Fruit fly (Drosophila melanogaster): ENCODE measurements around the gene Tfb4.

Gene Tfb4

DNA sequence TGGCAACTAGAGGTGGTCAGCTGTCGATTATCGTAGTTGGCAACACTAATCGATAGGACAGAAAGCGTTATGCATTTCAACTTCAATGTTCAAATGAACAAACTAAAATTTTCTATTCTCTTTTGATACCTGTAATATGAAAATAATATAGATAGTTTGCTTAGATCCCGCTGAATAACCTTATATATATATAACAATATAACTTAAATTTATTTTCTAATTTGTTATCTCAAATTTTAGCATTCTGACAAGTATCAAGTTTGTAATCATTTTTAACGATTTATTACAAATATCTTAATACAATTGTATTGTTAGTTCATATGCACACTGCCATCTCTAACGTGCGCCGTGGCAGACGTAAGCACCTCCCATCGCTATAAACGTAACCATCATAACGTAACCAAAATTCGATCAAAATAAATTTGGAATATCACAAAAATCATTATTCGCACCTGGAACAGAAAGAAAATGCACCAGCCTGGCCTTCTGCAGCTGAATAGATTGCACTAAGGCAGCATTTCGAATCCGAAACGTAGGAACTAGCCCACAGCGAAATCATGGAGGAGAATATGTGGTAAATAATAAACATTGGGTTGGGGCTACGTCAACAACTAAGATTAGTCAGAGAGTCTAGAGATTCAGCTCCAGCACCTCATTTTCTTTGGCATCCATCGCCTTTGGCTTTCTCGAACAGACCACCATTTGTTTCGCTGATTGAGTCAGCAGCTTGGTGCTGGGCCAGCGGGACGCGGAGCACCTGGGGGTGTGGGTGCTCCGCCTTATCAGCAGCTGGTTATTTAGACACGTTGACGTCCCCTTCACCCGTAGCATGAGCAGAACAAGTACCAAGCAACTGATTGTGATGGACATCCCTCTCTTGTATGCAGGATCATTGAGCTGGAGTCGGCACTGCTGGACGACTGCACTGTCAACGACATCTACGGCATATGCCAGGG is 21.3 kb downstream of the Tfb4 start, which contains the start of the genes Pino and TBC1D23 (continued):
- no peak for TF ChIP-seq CrebA (GFP tag; optimal IDR thresholded peaks at IDR 0.05; ENCODE audit: borderline replicate concordance)
- peak; percentile 56 for TF ChIP-seq dmrt93B (GFP tag; optimal IDR thresholded peaks at IDR 0.05)
- TF ChIP-seq Hr78 (GFP tag; optimal IDR thresholded peaks at IDR 0.05), result no peak
- TF ChIP-seq Mio (GFP tag; optimal IDR thresholded peaks at IDR 0.05), result no peak

DNA sequence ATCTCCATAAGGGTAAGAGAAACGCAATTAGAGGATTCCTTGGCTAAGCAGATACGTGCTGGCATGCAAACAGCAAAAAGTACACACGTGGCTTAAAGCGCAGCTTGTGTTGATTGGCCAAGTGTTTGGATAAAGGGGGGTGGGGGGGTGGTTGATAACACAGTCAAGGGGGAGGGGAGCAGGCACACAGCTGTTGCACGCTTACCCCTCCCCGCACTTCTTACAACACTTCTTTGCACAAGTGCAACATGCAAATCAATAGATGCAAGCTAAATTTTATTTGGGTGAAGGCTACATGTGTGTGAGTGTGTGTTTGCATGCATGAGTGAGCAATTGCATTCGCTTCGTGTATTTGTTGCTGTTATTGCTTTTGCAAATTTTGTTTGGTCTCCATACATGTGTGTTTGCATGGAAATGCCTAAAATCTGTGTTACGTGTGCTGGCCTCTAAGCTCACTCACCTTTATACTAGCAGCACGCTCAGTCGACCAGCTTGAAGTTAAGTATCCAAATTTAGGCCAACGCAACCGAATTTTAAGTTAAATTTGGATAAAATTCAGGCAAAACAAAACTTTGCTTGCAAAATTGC is 22.0 kb downstream of the Tfb4 start:
- TF ChIP-seq Dif (GFP tag; optimal IDR thresholded peaks at IDR 0.05; ENCODE audit: partially characterized antibody) (no peak), foxo (GFP tag; optimal IDR thresholded peaks at IDR 0.05) (no peak), woc (GFP tag; optimal IDR thresholded peaks at IDR 0.05) (no peak), Myc (optimal IDR thresholded peaks at IDR 0.05) (no peak), pan (optimal IDR thresholded peaks at IDR 0.05) (no peak), jim (GFP tag; optimal IDR thresholded peaks at IDR 0.05) (no peak)

DNA sequence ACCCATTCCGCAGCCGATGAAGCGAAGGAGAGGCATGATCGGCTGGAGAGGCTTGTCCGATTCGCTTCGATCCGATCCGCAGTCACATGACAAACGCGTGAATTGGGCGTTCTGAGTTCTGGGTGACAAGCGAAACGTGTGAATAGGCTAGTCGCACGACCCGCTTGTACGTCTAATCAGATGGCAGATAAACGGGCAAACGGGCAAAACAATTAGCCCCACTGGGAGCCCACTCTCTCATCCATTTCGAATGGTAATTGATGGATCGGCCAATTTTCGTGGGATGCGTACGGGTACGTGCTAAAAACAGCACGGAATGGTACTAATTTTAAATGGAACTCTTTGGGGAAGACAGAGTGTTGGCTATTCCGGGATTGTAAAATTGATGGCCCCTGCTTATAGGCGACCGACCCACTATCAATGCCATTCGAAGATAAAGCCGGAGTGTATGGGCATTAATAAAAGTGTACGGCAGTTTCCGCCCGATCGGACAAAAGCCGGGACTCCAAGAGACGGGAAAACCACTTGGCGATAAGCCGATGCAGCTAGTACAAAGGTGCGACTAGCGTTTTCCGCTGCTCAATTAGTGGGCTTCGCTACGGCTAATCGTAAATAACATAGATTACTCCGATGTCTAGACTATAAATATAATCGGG is 22.9 kb downstream of the Tfb4 start:
- TF ChIP-seq h (GFP tag; optimal IDR thresholded peaks at IDR 0.05) (peak; percentile 74), Abd-B (GFP tag; optimal IDR thresholded peaks at IDR 0.05) (no peak), Vsx2 (GFP tag; optimal IDR thresholded peaks at IDR 0.05; ENCODE audit: partially characterized antibody) (peak; percentile 18), Rel (GFP tag; optimal IDR thresholded peaks at IDR 0.05) (no peak), Rel (tag; optimal IDR thresholded peaks at IDR 0.05) (peak; percentile 3), jim (GFP tag; optimal IDR thresholded peaks at IDR 0.05) (no peak), foxo (GFP tag; optimal IDR thresholded peaks at IDR 0.05) (no peak), OdsH (GFP tag; optimal IDR thresholded peaks at IDR 0.05) (no peak), ey (GFP tag; optimal IDR thresholded peaks at IDR 0.05) (no peak)

DNA sequence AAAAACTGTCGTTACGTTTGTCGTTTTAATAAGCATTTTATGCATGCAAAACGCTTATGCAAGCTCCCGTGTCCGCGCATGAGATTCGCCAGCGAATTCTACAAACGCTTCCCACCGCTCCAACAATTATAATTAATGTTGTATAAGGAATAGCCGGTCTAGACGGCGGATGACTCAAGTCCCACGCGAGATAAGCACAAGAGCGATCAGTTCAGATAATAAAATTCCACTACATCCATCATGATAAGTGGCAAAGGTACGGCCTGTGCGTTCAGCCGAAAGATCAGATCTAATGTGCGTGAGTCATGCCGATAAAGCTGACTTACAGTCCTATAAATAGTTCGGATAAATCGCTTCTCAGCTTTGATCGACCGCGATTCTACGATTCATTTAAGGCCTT is 23.9 kb downstream of the Tfb4 start:
- no peak for TF ChIP-seq usp (GFP tag; optimal IDR thresholded peaks at IDR 0.05)
- TF ChIP-seq GATAd (GFP tag; optimal IDR thresholded peaks at IDR 0.05), result no peak
- TF ChIP-seq Hr78 (GFP tag; optimal IDR thresholded peaks at IDR 0.05), result no peak
- TF ChIP-seq dmrt93B (GFP tag; optimal IDR thresholded peaks at IDR 0.05), result no peak
- TF ChIP-seq sage (GFP tag; optimal IDR thresholded peaks at IDR 0.05), result no peak
- no peak for TF ChIP-seq CrebA (GFP tag; optimal IDR thresholded peaks at IDR 0.05; ENCODE audit: borderline replicate concordance)

dm6 chr2L:1125437-1125836 is 25.0 kb downstream of the Tfb4 start:
- TF ChIP-seq Rel (GFP tag; optimal IDR thresholded peaks at IDR 0.05), result no peak
- TF ChIP-seq Rel (tag; optimal IDR thresholded peaks at IDR 0.05), result peak; percentile 24
- TF ChIP-seq Vsx2 (GFP tag; optimal IDR thresholded peaks at IDR 0.05; ENCODE audit: partially characterized antibody), result no peak

dm6 chr2L:1124265-1124664 is 26.2 kb downstream of the Tfb4 start:
- TF ChIP-seq Abd-B (GFP tag; optimal IDR thresholded peaks at IDR 0.05) (no peak), CrebA (GFP tag; optimal IDR thresholded peaks at IDR 0.05; ENCODE audit: borderline replicate concordance) (no peak), Myc (optimal IDR thresholded peaks at IDR 0.05) (no peak), tai (GFP tag; optimal IDR thresholded peaks at IDR 0.05) (no peak), Hr78 (GFP tag; optimal IDR thresholded peaks at IDR 0.05) (no peak)

DNA sequence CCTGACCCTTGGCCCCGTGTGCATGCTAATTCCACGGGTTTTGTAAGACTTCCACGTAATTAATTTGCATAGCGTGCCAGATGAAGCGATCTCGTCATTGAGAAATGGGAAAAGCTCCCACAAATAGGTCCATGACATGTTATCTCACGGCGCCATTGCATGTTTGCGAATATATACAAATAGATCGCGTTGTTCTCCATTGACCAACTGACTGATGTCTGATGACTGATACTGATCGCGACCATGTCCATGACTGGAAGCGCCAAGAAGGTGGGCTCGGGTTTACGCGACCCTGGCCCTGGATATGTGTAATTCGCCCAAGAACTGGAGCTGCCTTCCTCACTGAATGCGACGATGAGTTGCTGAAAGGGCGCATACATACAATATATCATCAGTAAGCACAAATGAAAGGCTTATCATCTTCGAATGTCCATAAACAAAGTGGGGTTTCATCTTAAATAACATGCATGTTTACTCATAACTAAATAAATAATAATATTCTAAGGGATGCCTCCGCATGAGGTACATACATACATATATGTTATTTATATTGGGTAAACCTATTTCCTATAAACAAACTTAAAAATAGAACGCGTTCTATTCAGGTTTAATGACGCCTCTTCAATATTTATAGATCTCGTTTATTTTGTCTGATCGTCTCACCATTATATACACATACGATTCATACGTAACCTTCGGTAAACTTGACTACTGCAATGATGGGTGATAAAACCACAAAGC is 27.2 kb downstream of the Tfb4 start:
- no peak for TF ChIP-seq lola (GFP tag; optimal IDR thresholded peaks at IDR 0.05)
- no peak for TF ChIP-seq Dfd (GFP tag; optimal IDR thresholded peaks at IDR 0.05)
- TF ChIP-seq Hr78 (GFP tag; optimal IDR thresholded peaks at IDR 0.05), result no peak
- TF ChIP-seq dl (GFP tag; optimal IDR thresholded peaks at IDR 0.05; ENCODE audit: insufficient read depth in 1 of 2, partially characterized antibody in 2 of 2), result no peak
- no peak for TF ChIP-seq N (GFP tag; optimal IDR thresholded peaks at IDR 0.05)
- TF ChIP-seq CG9705 (GFP tag; optimal IDR thresholded peaks at IDR 0.05), result no peak
- TF ChIP-seq Myc (optimal IDR thresholded peaks at IDR 0.05), result no peak
- no peak for TF ChIP-seq usp (GFP tag; optimal IDR thresholded peaks at IDR 0.05)
- TF ChIP-seq CrebA (GFP tag; optimal IDR thresholded peaks at IDR 0.05; ENCODE audit: borderline replicate concordance), result no peak
- TF ChIP-seq woc (GFP tag; optimal IDR thresholded peaks at IDR 0.05), result no peak
- TF ChIP-seq Jra (GFP tag; optimal IDR thresholded peaks at IDR 0.05), result no peak
- TF ChIP-seq Vsx2 (GFP tag; optimal IDR thresholded peaks at IDR 0.05; ENCODE audit: partially characterized antibody), result no peak
- TF ChIP-seq ey (GFP tag; optimal IDR thresholded peaks at IDR 0.05), result no peak
- TF ChIP-seq psq (GFP tag; optimal IDR thresholded peaks at IDR 0.05), result no peak
- no peak for TF ChIP-seq foxo (GFP tag; optimal IDR thresholded peaks at IDR 0.05)
- TF ChIP-seq GATAd (GFP tag; optimal IDR thresholded peaks at IDR 0.05), result no peak
- TF ChIP-seq Dif (GFP tag; optimal IDR thresholded peaks at IDR 0.05; ENCODE audit: partially characterized antibody), result no peak
